Fruit fly (Drosophila melanogaster) whole organism: Measurements from ENCODE around the gene Cyp4ac1.
A peak's percentile ranks its signal among the peaks of the same experiment; 100 is the strongest.

Experiments
- Dll ChIP-seq: fragments of >200 bp; optimal IDR thresholded peaks from 2 replicates; lab custom pipeline; 2017
- EcR ChIP-seq, 2 experiments: fragments of >200 bp; optimal IDR thresholded peaks; 2 replicates each; lab custom pipeline; 2017; ENCODE audit warnings: missing biosample characterization in 2 of 2, missing genetic modification characterization in 2 of 2, missing genetic modification reagents in 2 of 2
- psq ChIP-seq: fragments of >200 bp; optimal IDR thresholded peaks from 2 replicates; lab custom pipeline; 2017
- usp ChIP-seq: fragments of >200 bp; optimal IDR thresholded peaks from 2 replicates; lab custom pipeline; 2017; ENCODE audit warnings: missing biosample characterization, missing genetic modification characterization, mixed read lengths

DNA sequence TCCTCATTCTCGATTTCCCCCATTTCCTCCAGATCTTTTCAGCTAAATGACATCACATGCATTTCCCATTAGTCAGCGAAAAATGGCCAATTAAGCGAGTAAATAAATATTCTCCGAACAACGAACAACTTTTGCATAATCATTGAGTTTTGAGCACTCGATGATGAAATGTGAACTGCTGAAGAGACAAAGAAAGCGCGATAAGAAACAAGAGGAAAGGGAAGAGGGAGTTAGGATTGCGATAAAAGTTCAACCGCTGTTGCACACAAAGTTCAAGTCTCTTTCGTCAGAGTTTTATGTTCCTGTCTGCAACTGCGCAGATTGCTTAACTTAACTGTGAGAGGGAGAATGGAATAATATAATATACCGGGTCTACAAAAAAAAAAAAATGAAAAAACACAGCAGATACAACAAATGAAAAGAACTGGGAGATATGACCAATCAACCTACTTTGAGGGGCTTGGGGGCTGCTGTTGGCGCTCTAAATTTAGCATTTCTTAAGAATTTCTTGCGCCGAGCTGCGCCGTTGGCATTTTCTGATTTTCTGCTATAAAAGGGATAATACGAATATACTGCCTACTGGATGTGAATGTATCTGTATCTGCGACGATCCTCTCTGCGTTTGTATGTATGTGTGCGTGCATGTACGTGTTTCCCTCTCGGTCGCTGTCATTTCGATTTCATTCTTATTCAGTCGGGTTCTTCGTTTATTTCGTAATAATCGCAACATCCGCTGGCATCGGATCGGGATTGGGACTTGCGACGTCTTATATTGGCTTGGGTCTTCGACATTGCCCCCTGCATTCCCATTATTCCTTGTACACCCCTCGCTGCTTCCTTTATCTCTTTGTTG is 30.8 kb downstream of the Cyp4ac1 start:
- TF ChIP-seq Dll (lab: Kevin White, UChicago) (no peak), usp (no peak), EcR (GFP tag; optimal IDR thresholded peaks at IDR 0.05; lab: Kevin White, UChicago) (peak; percentile 72 to 75), psq (lab: Kevin White, UChicago) (no peak)
